Fruit fly (Drosophila melanogaster) whole organism, embryonic: Measurements from ENCODE around the gene CG32302.

ENCODE experiments used
- Antp ChIP-seq: fragments of 200-800 bp; sonication (Bioruptor generic); optimal IDR thresholded peaks from 3 replicates; lab custom pipeline; 2016; ENCODE audit warnings: missing biosample characterization, missing genetic modification characterization
- Atf3 ChIP-seq: fragments of 200-800 bp; sonication (Bioruptor generic); optimal IDR thresholded peaks from 3 replicates; lab custom pipeline; 2016; ENCODE audit warnings: missing biosample characterization, missing genetic modification characterization
- B-H2 ChIP-seq: fragments of 200-800 bp; sonication (Bioruptor generic); optimal IDR thresholded peaks from 2 replicates; lab custom pipeline; 2018; ENCODE audit warnings: missing biosample characterization, mild to moderate bottlenecking, missing genetic modification characterization
- CG11456 ChIP-seq: fragments of 200-800 bp; sonication (Bioruptor generic); IDR thresholded peaks from 3 replicates; pipeline ENCODE4 v1.3.6; 2022; ENCODE audit warnings: missing biosample characterization, missing genetic modification characterization
- CG11696 ChIP-seq: fragments of 200-800 bp; sonication (Bioruptor generic); IDR thresholded peaks from 2 replicates; pipeline ENCODE4 v1.3.6; 2022; ENCODE audit warnings: missing biosample characterization, missing genetic modification characterization
- CG11723 ChIP-seq: fragments of 200-800 bp; sonication (Bioruptor generic); optimal IDR thresholded peaks from 2 replicates; lab custom pipeline; 2017; ENCODE audit warnings: missing biosample characterization, mild to moderate bottlenecking, missing genetic modification characterization
- CG12071 ChIP-seq: fragments of 200-800 bp; sonication (Bioruptor generic); optimal IDR thresholded peaks from 3 replicates; lab custom pipeline; 2018; ENCODE audit warnings: missing biosample characterization, mild to moderate bottlenecking, missing genetic modification characterization
- CG17359 ChIP-seq: fragments of 200-800 bp; sonication (Bioruptor generic); optimal IDR thresholded peaks from 3 replicates; lab custom pipeline; 2018; ENCODE audit warnings: missing biosample characterization, mild to moderate bottlenecking, missing genetic modification characterization, moderate library complexity
- CG18262 ChIP-seq: fragments of 200-800 bp; optimal IDR thresholded peaks from 3 replicates; lab custom pipeline; 2019; ENCODE audit warnings: missing biosample characterization, mild to moderate bottlenecking, missing genetic modification characterization, moderate library complexity
- CG18599 ChIP-seq: fragments of 200-800 bp; sonication (Bioruptor generic); optimal IDR thresholded peaks from 3 replicates; lab custom pipeline; 2017; ENCODE audit warnings: missing biosample characterization, missing genetic modification characterization, mild to moderate bottlenecking, moderate library complexity, missing genetic modification reagents
- CG2199 ChIP-seq: fragments of 200-800 bp; sonication (Bioruptor generic); IDR thresholded peaks from 3 replicates; pipeline ENCODE4 v1.3.6; 2022; ENCODE audit warnings: missing biosample characterization, missing genetic modification characterization
- CG32767 ChIP-seq: fragments of 200-800 bp; sonication (Bioruptor generic); IDR thresholded peaks from 2 replicates; pipeline ENCODE4 v1.3.6; 2022; ENCODE audit warnings: missing biosample characterization, missing genetic modification characterization
- CG33557 ChIP-seq: fragments of 200-800 bp; sonication (Bioruptor generic); optimal IDR thresholded peaks from 2 replicates; lab custom pipeline; 2019; ENCODE audit warnings: missing biosample characterization, mild to moderate bottlenecking, missing genetic modification characterization, moderate library complexity
- CG4707 ChIP-seq: fragments of 200-800 bp; sonication (Bioruptor generic); optimal IDR thresholded peaks from 2 replicates; lab custom pipeline; 2018; ENCODE audit warnings: missing biosample characterization, mild to moderate bottlenecking, missing genetic modification characterization, moderate library complexity
- CG6813 ChIP-seq: fragments of 200-800 bp; sonication (Bioruptor generic); optimal IDR thresholded peaks from 2 replicates; lab custom pipeline; 2017; ENCODE audit warnings: missing biosample characterization, missing genetic modification characterization, mild to moderate bottlenecking, moderate library complexity, missing genetic modification reagents
- CG7271 ChIP-seq: fragments of 200-800 bp; sonication (Bioruptor generic); optimal IDR thresholded peaks from 2 replicates; lab custom pipeline; 2018; ENCODE audit warnings: missing biosample characterization, mild to moderate bottlenecking, missing genetic modification characterization, moderate library complexity
- CG8388 ChIP-seq: fragments of 200-800 bp; sonication (Bioruptor generic); optimal IDR thresholded peaks from 2 replicates; lab custom pipeline; 2019; ENCODE audit warnings: missing biosample characterization, mild to moderate bottlenecking, missing genetic modification characterization, moderate library complexity
- CG9437 ChIP-seq: fragments of 200-800 bp; sonication (Bioruptor generic); optimal IDR thresholded peaks from 2 replicates; lab custom pipeline; 2018; ENCODE audit warnings: missing biosample characterization, mild to moderate bottlenecking, missing genetic modification characterization
- CG9876 ChIP-seq: fragments of 200-800 bp; sonication (Bioruptor generic); optimal IDR thresholded peaks from 2 replicates; lab custom pipeline; 2016; ENCODE audit warnings: missing biosample characterization, missing genetic modification characterization
- E2f1 ChIP-seq: fragments of 200-800 bp; sonication (Bioruptor generic); IDR thresholded peaks from 2 replicates; pipeline ENCODE4 v1.3.6; 2022; ENCODE audit warnings: missing biosample characterization, missing genetic modification characterization
- Gsc ChIP-seq: fragments of 200-800 bp; sonication (Bioruptor generic); IDR thresholded peaks from 2 replicates; pipeline ENCODE4 v1.3.6; 2022; ENCODE audit warnings: missing biosample characterization, missing genetic modification characterization
- Lhr ChIP-seq: fragments of 200-800 bp; sonication (Bioruptor generic); optimal IDR thresholded peaks from 3 replicates; lab custom pipeline; 2017; ENCODE audit warnings: mild to moderate bottlenecking, missing biosample characterization, missing genetic modification reagents, missing genetic modification characterization
- MBD-R2 ChIP-seq: fragments of 200-800 bp; sonication (Bioruptor generic); IDR thresholded peaks from 2 replicates; pipeline ENCODE4 v1.3.6; 2022; ENCODE audit warnings: missing biosample characterization, missing genetic modification characterization
- Mrtf ChIP-seq: fragments of 200-800 bp; sonication (Bioruptor generic); IDR thresholded peaks from 3 replicates; pipeline ENCODE4 v1.3.6; 2022; ENCODE audit warnings: missing biosample characterization, missing genetic modification characterization
- NFAT ChIP-seq: fragments of 200-800 bp; sonication (Bioruptor generic); IDR thresholded peaks from 2 replicates; pipeline ENCODE4 v1.3.6; 2022; ENCODE audit warnings: missing biosample characterization, missing genetic modification characterization
- Oli ChIP-seq: fragments of 200-800 bp; sonication (Bioruptor generic); optimal IDR thresholded peaks from 2 replicates; lab custom pipeline; 2018; ENCODE audit warnings: missing biosample characterization, mild to moderate bottlenecking, missing genetic modification characterization, moderate library complexity
- Ravus ChIP-seq: fragments of 200-800 bp; sonication (Bioruptor generic); IDR thresholded peaks from 2 replicates; pipeline ENCODE4 v1.3.6; 2022; ENCODE audit warnings: missing biosample characterization, missing genetic modification characterization
- Ssrp ChIP-seq: fragments of 200-800 bp; sonication (Bioruptor generic); optimal IDR thresholded peaks from 2 replicates; lab custom pipeline; 2018; ENCODE audit warnings: missing biosample characterization, mild to moderate bottlenecking, missing genetic modification characterization, moderate library complexity
- Xbp1 ChIP-seq: fragments of 200-800 bp; sonication (Bioruptor generic); optimal IDR thresholded peaks from 3 replicates; lab custom pipeline; 2016; ENCODE audit warnings: missing biosample characterization, mild to moderate bottlenecking, missing genetic modification characterization
- Xrp1 ChIP-seq: fragments of 200-800 bp; sonication (Bioruptor generic); IDR thresholded peaks from 2 replicates; pipeline ENCODE4 v1.3.6; 2022; ENCODE audit warnings: missing biosample characterization, missing genetic modification characterization
- amos ChIP-seq: fragments of 200-800 bp; sonication (Bioruptor generic); IDR thresholded peaks from 2 replicates; pipeline ENCODE4 v1.3.6; 2022; ENCODE audit warnings: missing biosample characterization, missing genetic modification characterization; ENCODE audit not compliant: partially characterized antibody
- ap ChIP-seq: fragments of 200-800 bp; sonication (Bioruptor generic); IDR thresholded peaks from 2 replicates; pipeline ENCODE4 v1.3.6; 2022; ENCODE audit warnings: missing biosample characterization, missing genetic modification characterization
- ara ChIP-seq: fragments of 200-800 bp; sonication (Bioruptor generic); IDR thresholded peaks from 2 replicates; pipeline ENCODE4 v1.3.6; 2022; ENCODE audit warnings: missing biosample characterization, missing genetic modification characterization
- chif ChIP-seq, 2 experiments: fragments of 200-800 bp; sonication (Bioruptor generic); optimal IDR thresholded peaks; 3 replicates each; lab custom pipeline; 2016; ENCODE audit warnings: missing biosample characterization in 2 of 2, missing genetic modification characterization in 2 of 2
- chn ChIP-seq: fragments of 200-800 bp; sonication (Bioruptor generic); optimal IDR thresholded peaks from 2 replicates; lab custom pipeline; 2016; ENCODE audit warnings: missing biosample characterization, missing genetic modification characterization
- dati ChIP-seq: fragments of 200-800 bp; sonication (Bioruptor generic); IDR thresholded peaks from 2 replicates; pipeline ENCODE4 v1.3.6; 2022; ENCODE audit warnings: missing biosample characterization, missing genetic modification characterization
- disco-r ChIP-seq: fragments of 200-800 bp; sonication (Bioruptor generic); optimal IDR thresholded peaks from 2 replicates; lab custom pipeline; 2016; ENCODE audit warnings: missing biosample characterization, missing genetic modification characterization
- dmrt11E ChIP-seq: fragments of 200-800 bp; sonication (Bioruptor generic); optimal IDR thresholded peaks from 3 replicates; lab custom pipeline; 2018; ENCODE audit warnings: missing biosample characterization, mild to moderate bottlenecking, missing genetic modification characterization, moderate library complexity
- dpn ChIP-seq, 2 experiments: fragments of 200-800 bp; sonication (Bioruptor generic); optimal IDR thresholded peaks; 3 replicates each; lab custom pipeline; 2016; ENCODE audit warnings: missing biosample characterization in 2 of 2, missing genetic modification characterization in 2 of 2
- en ChIP-seq: fragments of 200-800 bp; sonication (Bioruptor generic); optimal IDR thresholded peaks from 2 replicates; lab custom pipeline; 2016; ENCODE audit warnings: missing biosample characterization, missing genetic modification characterization
- fd102C ChIP-seq: fragments of 200-800 bp; sonication (Bioruptor generic); optimal IDR thresholded peaks from 2 replicates; lab custom pipeline; 2018; ENCODE audit warnings: missing biosample characterization, mild to moderate bottlenecking, missing genetic modification characterization, moderate library complexity
- grau ChIP-seq: fragments of 200-800 bp; optimal IDR thresholded peaks from 3 replicates; lab custom pipeline; 2019; ENCODE audit warnings: missing biosample characterization, mild to moderate bottlenecking, missing genetic modification characterization, moderate library complexity
- jigr1 ChIP-seq: fragments of 200-800 bp; sonication (Bioruptor generic); IDR thresholded peaks from 3 replicates; pipeline ENCODE4 v1.3.6; 2022; ENCODE audit warnings: missing biosample characterization, missing genetic modification characterization
- lilli ChIP-seq: fragments of 200-800 bp; sonication (Bioruptor generic); optimal IDR thresholded peaks from 3 replicates; lab custom pipeline; 2016; ENCODE audit warnings: missing biosample characterization, missing genetic modification characterization
- pan ChIP-seq, 4 experiments: fragments of >200 bp in 3 of 4; fragments of 200-800 bp in 1 of 4; sonication (Bioruptor generic) in 1 of 4; optimal IDR thresholded peaks in 3 of 4; IDR thresholded peaks in 1 of 4; 2 replicates each; pipeline versions ENCODE4 v1.3.6 to Lab custom; 2017 to 2022; ENCODE audit warnings: missing biosample characterization in 2 of 4, missing genetic modification characterization in 2 of 4, mixed read lengths in 1 of 4
- pum ChIP-seq: fragments of 200-800 bp; sonication (Bioruptor generic); optimal IDR thresholded peaks from 2 replicates; lab custom pipeline; 2016; ENCODE audit warnings: missing biosample characterization, missing genetic modification characterization
- so ChIP-seq: fragments of 200-800 bp; sonication (Bioruptor generic); IDR thresholded peaks from 3 replicates; pipeline ENCODE4 v1.3.6; 2022; ENCODE audit warnings: missing biosample characterization, missing genetic modification characterization
- toy ChIP-seq: fragments of 200-800 bp; sonication (Bioruptor generic); IDR thresholded peaks from 2 replicates; pipeline ENCODE4 v1.3.6; 2022; ENCODE audit warnings: missing biosample characterization, missing genetic modification characterization
- vnd ChIP-seq: fragments of 200-800 bp; sonication (Bioruptor generic); IDR thresholded peaks from 3 replicates; pipeline ENCODE4 v1.3.6; 2022; ENCODE audit warnings: missing biosample characterization, missing genetic modification characterization; ENCODE audit not compliant: partially characterized antibody
- vvl ChIP-seq: fragments of 200-800 bp; sonication (Bioruptor generic); IDR thresholded peaks from 2 replicates; pipeline ENCODE4 v1.3.6; 2022; ENCODE audit warnings: missing biosample characterization, missing genetic modification characterization

CG32302 gene

DNA sequence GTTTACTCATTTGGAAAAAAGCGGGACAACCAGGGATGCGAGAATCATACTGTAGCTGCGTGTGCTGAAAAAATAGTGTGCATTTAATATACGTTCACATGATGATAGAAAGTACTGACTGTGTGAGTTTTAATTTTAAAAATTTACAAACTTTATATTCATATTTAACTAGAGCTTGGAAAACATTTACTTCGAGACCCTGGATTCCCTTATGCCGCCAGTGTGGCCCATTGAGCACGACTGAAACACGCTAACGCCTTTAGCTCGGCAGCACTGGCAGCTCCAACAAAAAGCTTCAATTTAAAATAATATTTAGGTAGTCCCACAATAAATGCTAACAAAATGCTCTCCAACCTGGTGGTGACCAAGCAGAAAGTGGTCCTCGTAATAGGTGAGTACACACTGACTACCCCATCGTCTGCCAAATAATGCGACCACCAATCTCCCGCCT lies 11.2 kb upstream of the CG32302 start, which contains the start of the genes CG1275 and Elp5 (continued):
- TF ChIP-seq pan (optimal IDR thresholded peaks at IDR 0.05; lab: Kevin White, UChicago): no peak
- TF ChIP-seq pan (GFP tag; optimal IDR thresholded peaks at IDR 0.05 in 1 of 2, IDR thresholded peaks at IDR 0.05 in 1 of 2): peak in 1 of 2 experiments; percentile 100
- TF ChIP-seq ap (GFP tag; lab: Robert Waterston, UW): peak; percentile 99
- TF ChIP-seq E2f1 (GFP tag; lab: Robert Waterston, UW): peak; percentile 100
- TF ChIP-seq NFAT: peak; percentile 99
- peak; percentile 98 for TF ChIP-seq chn (GFP tag; lab: Kevin White, UChicago)
- TF ChIP-seq CG11456 (GFP tag; lab: Robert Waterston, UW): peak; percentile 100
- TF ChIP-seq B-H2 (GFP tag; lab: Kevin White, UChicago): peak; percentile 98
- peak; percentile 96 for TF ChIP-seq dmrt11E
- peak; percentile 98 for TF ChIP-seq Ravus (GFP tag; lab: Robert Waterston, UW)
- TF ChIP-seq toy (GFP tag; lab: Robert Waterston, UW): peak; percentile 99
- peak; percentile 96 for TF ChIP-seq Atf3
- TF ChIP-seq grau: peak; percentile 97
- TF ChIP-seq CG9437 (GFP tag; lab: Kevin White, UChicago): peak; percentile 92
- peak; percentile 94 for TF ChIP-seq CG33557
- TF ChIP-seq dati: peak; percentile 99
- TF ChIP-seq chif (GFP tag; optimal IDR thresholded peaks at IDR 0.05; lab: Kevin White, UChicago): peak; percentile 95 to 97
- peak; percentile 100 for TF ChIP-seq vvl (GFP tag; lab: Robert Waterston, UW)
- peak; percentile 98 for TF ChIP-seq CG18262
- no peak for TF ChIP-seq vnd (GFP tag; lab: Robert Waterston, UW)
- TF ChIP-seq so (GFP tag; lab: Robert Waterston, UW): peak; percentile 99
- peak; percentile 97 for TF ChIP-seq pum (GFP tag; lab: Kevin White, UChicago)
- TF ChIP-seq Xrp1 (GFP tag; lab: Robert Waterston, UW): peak; percentile 99
- TF ChIP-seq CG12071: peak; percentile 92
- TF ChIP-seq Lhr (GFP tag; lab: Kevin White, UChicago): peak; percentile 94
- TF ChIP-seq CG4707 (GFP tag; lab: Kevin White, UChicago): peak; percentile 92
- peak; percentile 99 for TF ChIP-seq CG17359 (tag; lab: Kevin White, UChicago)
- TF ChIP-seq Antp (GFP tag; lab: Kevin White, UChicago): peak; percentile 96
- peak; percentile 97 for TF ChIP-seq CG18599 (GFP tag; lab: Kevin White, UChicago)
- TF ChIP-seq Oli: peak; percentile 98
- TF ChIP-seq en (GFP tag; lab: Kevin White, UChicago): peak; percentile 93
- peak; percentile 80 for TF ChIP-seq fd102C (GFP tag; lab: Kevin White, UChicago)
- TF ChIP-seq CG8388 (GFP tag; lab: Kevin White, UChicago): peak; percentile 96
- peak; percentile 100 for TF ChIP-seq Mrtf
- TF ChIP-seq CG9876 (GFP tag; lab: Kevin White, UChicago): peak; percentile 88
- peak; percentile 97 to 98 for TF ChIP-seq dpn (GFP tag; optimal IDR thresholded peaks at IDR 0.05; lab: Kevin White, UChicago)
- peak; percentile 27; the same call in 1 of the 2 replicates for TF ChIP-seq amos (GFP tag; lab: Robert Waterston, UW)
- peak; percentile 99 for TF ChIP-seq CG32767
- peak; percentile 99 for TF ChIP-seq lilli (GFP tag; lab: Kevin White, UChicago)
- TF ChIP-seq CG7271 (tag; lab: Kevin White, UChicago): peak; percentile 96
- peak; percentile 84 for TF ChIP-seq CG6813 (GFP tag; lab: Kevin White, UChicago)
- peak; percentile 99 for TF ChIP-seq Xbp1
- TF ChIP-seq CG2199: peak; percentile 100
- TF ChIP-seq ara (GFP tag; lab: Robert Waterston, UW): peak; percentile 99
- peak; percentile 98 for TF ChIP-seq Ssrp (tag; lab: Kevin White, UChicago)
- TF ChIP-seq MBD-R2 (GFP tag; lab: Robert Waterston, UW): peak; percentile 100
- peak; percentile 97 for TF ChIP-seq Gsc (GFP tag; lab: Robert Waterston, UW)
- TF ChIP-seq disco-r: peak; percentile 95
- peak; percentile 96 for TF ChIP-seq CG11723 (GFP tag; lab: Kevin White, UChicago)
- peak; percentile 98 for TF ChIP-seq CG11696
- peak; percentile 98 for TF ChIP-seq jigr1 (GFP tag; lab: Robert Waterston, UW)
